Worm (Caenorhabditis elegans) whole organism, L3 larva: ENCODE results near the gene lmd-5.

Source experiments
- R02D3.7 ChIP-seq: fragments of 150-350 bp; optimal IDR thresholded peaks from 2 replicates; lab custom pipeline; 2014; ENCODE audit warnings: missing biosample characterization, missing genetic modification characterization
- ZK546.5 ChIP-seq: sonication (generic microtip); optimal IDR thresholded peaks from 2 replicates; lab custom pipeline; 2017; ENCODE audit warnings: missing biosample characterization, missing genetic modification characterization
- aly-2 ChIP-seq: fragments of 150-350 bp; optimal IDR thresholded peaks from 2 replicates; lab custom pipeline; 2014; ENCODE audit warnings: missing biosample characterization, missing genetic modification characterization
- ama-1 ChIP-seq: fragments of 150-350 bp; optimal IDR thresholded peaks from 2 replicates; lab custom pipeline; 2018
- ceh-16 ChIP-seq: sonication (generic microtip); optimal IDR thresholded peaks from 2 replicates; lab custom pipeline; 2017; ENCODE audit warnings: missing biosample characterization, missing genetic modification characterization
- ceh-28 ChIP-seq: fragments of 150-350 bp; optimal IDR thresholded peaks from 2 replicates; lab custom pipeline; 2014; ENCODE audit warnings: missing biosample characterization, missing genetic modification reagents, missing genetic modification characterization
- ceh-82 ChIP-seq: fragments of 150-350 bp; optimal IDR thresholded peaks from 2 replicates; lab custom pipeline; 2014; ENCODE audit warnings: missing biosample characterization, missing genetic modification characterization
- ceh-9 ChIP-seq: sonication (generic microtip); optimal IDR thresholded peaks from 2 replicates; lab custom pipeline; 2018; ENCODE audit warnings: missing biosample characterization, missing genetic modification characterization
- daf-12 ChIP-seq: fragments of 150-350 bp; optimal IDR thresholded peaks from 2 replicates; lab custom pipeline; 2014; ENCODE audit warnings: missing biosample characterization, missing genetic modification reagents, missing genetic modification characterization
- egl-27 ChIP-seq: sonication (generic microtip); optimal IDR thresholded peaks from 4 replicates; lab custom pipeline; 2017; ENCODE audit warnings: missing biosample characterization, missing genetic modification reagents, missing genetic modification characterization
- elt-1 ChIP-seq: fragments of 150-350 bp; optimal IDR thresholded peaks from 2 replicates; lab custom pipeline; 2014; ENCODE audit warnings: missing biosample characterization, missing genetic modification characterization
- elt-2 ChIP-seq: sonication (generic microtip); optimal IDR thresholded peaks from 2 replicates; lab custom pipeline; 2016; ENCODE audit warnings: missing genetic modification reagents, mild to moderate bottlenecking, missing genetic modification characterization, missing compliant biosample characterization
- elt-3 ChIP-seq, 3 experiments: fragments of 150-350 bp in 1 of 3; sonication (generic microtip) in 2 of 3; optimal IDR thresholded peaks; 2 replicates in 2 of 3; 4 replicates in 1 of 3; lab custom pipeline; 2014 to 2017; ENCODE audit warnings: missing biosample characterization in 3 of 3, missing genetic modification characterization in 3 of 3
- eor-1 ChIP-seq, 2 experiments: fragments of 150-350 bp; optimal IDR thresholded peaks; 2 replicates each; lab custom pipeline; 2014 to 2018; ENCODE audit warnings: missing biosample characterization in 2 of 2, missing genetic modification characterization in 2 of 2
- fkh-10 ChIP-seq: sonication (generic microtip); optimal IDR thresholded peaks from 2 replicates; lab custom pipeline; 2017; ENCODE audit warnings: missing biosample characterization, missing genetic modification reagents, missing genetic modification characterization
- fos-1 ChIP-seq: fragments of 150-350 bp; optimal IDR thresholded peaks from 2 replicates; lab custom pipeline; 2014; ENCODE audit warnings: missing biosample characterization, missing genetic modification characterization
- hmg-11 ChIP-seq: sonication (generic microtip); optimal IDR thresholded peaks from 2 replicates; lab custom pipeline; 2016; ENCODE audit warnings: missing genetic modification characterization, missing compliant biosample characterization
- jun-1 ChIP-seq: fragments of 150-350 bp; optimal IDR thresholded peaks from 2 replicates; lab custom pipeline; 2014; ENCODE audit warnings: missing biosample characterization, missing genetic modification reagents, missing genetic modification characterization
- lin-39 ChIP-seq: fragments of 150-350 bp; optimal IDR thresholded peaks from 2 replicates; lab custom pipeline; 2018; ENCODE audit warnings: missing biosample characterization, missing genetic modification reagents, missing genetic modification characterization
- lsy-12 ChIP-seq: sonication (generic microtip); optimal IDR thresholded peaks from 2 replicates; lab custom pipeline; 2016; ENCODE audit warnings: mild to moderate bottlenecking, missing genetic modification characterization, missing compliant biosample characterization
- mdl-1 ChIP-seq: fragments of 150-350 bp; optimal IDR thresholded peaks from 2 replicates; lab custom pipeline; 2014; ENCODE audit warnings: missing biosample characterization, missing genetic modification characterization
- nfya-1 ChIP-seq: sonication (generic microtip); optimal IDR thresholded peaks from 2 replicates; lab custom pipeline; 2017; ENCODE audit warnings: missing genetic modification characterization, mild to moderate bottlenecking, missing compliant biosample characterization, antibody characterized with exemption, moderate library complexity; ENCODE audit not compliant: insufficient read depth
- nhr-23 ChIP-seq: fragments of 150-350 bp; optimal IDR thresholded peaks from 2 replicates; lab custom pipeline; 2014; ENCODE audit warnings: missing biosample characterization, missing genetic modification reagents, missing genetic modification characterization
- nhr-25 ChIP-seq: sonication (generic microtip); optimal IDR thresholded peaks from 2 replicates; lab custom pipeline; 2017; ENCODE audit warnings: missing biosample characterization, missing genetic modification characterization
- nhr-28 ChIP-seq: fragments of 150-350 bp; optimal IDR thresholded peaks from 2 replicates; lab custom pipeline; 2014; ENCODE audit warnings: missing biosample characterization, missing genetic modification characterization
- nhr-43 ChIP-seq: sonication (generic microtip); optimal IDR thresholded peaks from 2 replicates; lab custom pipeline; 2016; ENCODE audit warnings: mild to moderate bottlenecking, missing genetic modification characterization, missing compliant biosample characterization; ENCODE audit not compliant: poor library complexity, severe bottlenecking
- nhr-67 ChIP-seq: fragments of 150-350 bp; optimal IDR thresholded peaks from 2 replicates; lab custom pipeline; 2014; ENCODE audit warnings: missing biosample characterization, missing genetic modification characterization
- nhr-76 ChIP-seq: fragments of 150-350 bp; sonication (generic microtip); optimal IDR thresholded peaks from 5 replicates; lab custom pipeline; 2014; ENCODE audit warnings: missing biosample characterization, missing genetic modification characterization
- nhr-77 ChIP-seq: fragments of 150-350 bp; optimal IDR thresholded peaks from 2 replicates; lab custom pipeline; 2014; ENCODE audit warnings: missing biosample characterization, missing genetic modification characterization
- pha-4 ChIP-seq: fragments of 150-350 bp; optimal IDR thresholded peaks from 2 replicates; lab custom pipeline; 2014; ENCODE audit warnings: missing biosample characterization, missing genetic modification reagents, missing genetic modification characterization
- pqm-1 ChIP-seq: fragments of 150-350 bp; optimal IDR thresholded peaks from 2 replicates; lab custom pipeline; 2017; ENCODE audit warnings: missing biosample characterization, missing genetic modification characterization, inconsistent platforms
- sea-2 ChIP-seq: fragments of 150-350 bp; sonication (generic microtip); optimal IDR thresholded peaks from 4 replicates; lab custom pipeline; 2014; ENCODE audit warnings: missing biosample characterization, missing genetic modification reagents, missing genetic modification characterization
- skn-1 ChIP-seq: fragments of 150-350 bp; optimal IDR thresholded peaks from 2 replicates; lab custom pipeline; 2014; ENCODE audit warnings: missing biosample characterization, missing genetic modification characterization
- snpc-4 ChIP-seq: fragments of 150-350 bp; optimal IDR thresholded peaks from 2 replicates; lab custom pipeline; 2014; ENCODE audit warnings: missing biosample characterization, missing genetic modification characterization
- tbx-2 ChIP-seq: sonication (generic microtip); optimal IDR thresholded peaks from 2 replicates; lab custom pipeline; 2016; ENCODE audit warnings: mild to moderate bottlenecking, missing genetic modification characterization, missing compliant biosample characterization
- unc-39 ChIP-seq: sonication (generic microtip); optimal IDR thresholded peaks from 4 replicates; lab custom pipeline; 2017; ENCODE audit warnings: missing biosample characterization, missing genetic modification characterization
- unc-62 ChIP-seq: fragments of 150-350 bp; sonication (generic microtip); optimal IDR thresholded peaks from 4 replicates; lab custom pipeline; 2014; ENCODE audit warnings: missing biosample characterization, missing genetic modification reagents, missing genetic modification characterization
- zag-1 ChIP-seq: fragments of 150-350 bp; optimal IDR thresholded peaks from 2 replicates; lab custom pipeline; 2014; ENCODE audit warnings: missing biosample characterization, missing genetic modification characterization
- ztf-11 ChIP-seq: fragments of 150-350 bp; optimal IDR thresholded peaks from 2 replicates; lab custom pipeline; 2014; ENCODE audit warnings: missing biosample characterization, missing genetic modification characterization
- ztf-4 ChIP-seq: fragments of 150-350 bp; optimal IDR thresholded peaks from 2 replicates; lab custom pipeline; 2014; ENCODE audit warnings: missing biosample characterization, missing genetic modification characterization

The lmd-5 gene

DNA sequence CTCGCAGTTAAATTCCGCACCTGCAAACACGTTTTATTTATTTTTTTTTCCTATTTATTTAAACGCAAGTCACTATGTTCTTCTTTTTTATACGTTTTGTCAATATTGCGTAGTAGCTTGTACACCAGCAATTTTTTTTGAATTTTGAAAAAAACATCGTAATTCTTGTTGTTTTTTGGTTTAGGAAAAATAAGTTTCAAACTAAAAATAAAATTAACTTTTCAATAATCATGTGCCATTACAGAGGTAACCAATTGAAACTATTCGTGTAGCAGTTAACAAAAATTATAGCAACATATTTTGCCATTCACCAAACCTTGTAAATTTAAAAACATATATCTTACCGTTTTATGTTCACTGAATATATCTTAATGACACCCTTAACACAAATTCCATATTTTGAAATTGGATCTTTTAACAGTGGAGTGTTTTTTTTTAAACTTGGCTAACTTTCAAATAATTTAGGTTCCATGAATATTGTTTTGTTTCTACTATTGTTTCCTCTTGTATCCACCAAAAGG, at the start of gene lmd-5:
Gene lmd-5, plus strand, starts transcription at position 471 of the 521 bp plus-strand sequence.
- TF ChIP-seq pha-4 (tag; lab: Kevin White, UChicago), result peak; percentile 63
- TF ChIP-seq ceh-9 (tag; lab: Kevin White, UChicago), result no peak

DNA sequence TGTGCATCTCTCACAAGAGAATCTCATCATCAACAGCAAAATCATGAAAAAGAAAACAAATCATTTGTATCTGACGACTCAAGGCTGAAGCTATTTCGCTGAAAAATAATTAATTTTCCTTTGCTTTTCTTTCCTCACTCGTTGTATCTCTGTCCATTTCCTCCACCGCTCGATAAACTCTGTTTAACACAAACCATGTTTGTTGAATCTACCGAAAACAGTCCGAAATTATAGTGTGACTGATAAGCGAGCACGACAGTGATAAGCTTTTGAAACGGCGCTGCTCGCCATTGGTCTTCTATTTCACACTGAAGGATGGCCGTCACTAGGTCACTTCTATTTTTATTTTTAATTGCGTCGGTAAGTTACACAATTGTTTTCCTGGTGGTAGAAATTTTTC, 47.8 kb upstream of the lmd-5 start, which contains the start of gene npa-1:
Gene npa-1, plus strand, starts transcription at position 142 of the 400 bp plus-strand sequence.
- peak; percentile 63 for TF ChIP-seq pqm-1 (tag; lab: Kevin White, UChicago)
- TF ChIP-seq elt-2, result peak; percentile 48
- no peak for TF ChIP-seq hmg-11

DNA sequence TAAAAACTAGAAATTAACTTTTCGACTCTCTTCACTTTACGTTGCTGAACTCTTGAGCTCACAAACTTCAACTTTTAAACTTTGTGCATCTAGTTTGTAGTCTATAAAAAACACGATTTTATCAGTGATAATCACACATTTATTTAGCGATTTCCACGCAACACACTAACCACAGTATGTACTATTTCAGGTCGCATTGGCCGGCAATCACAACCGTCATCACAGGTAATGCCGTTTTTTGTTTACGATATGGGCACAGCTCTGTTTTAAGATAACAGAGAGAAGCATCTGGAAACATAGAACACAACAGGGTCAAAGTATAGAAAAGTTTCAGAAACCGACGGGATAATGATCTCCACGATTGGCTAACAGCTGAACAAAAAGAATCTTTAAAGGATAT, 47.3 kb upstream of the lmd-5 start:
- TF ChIP-seq pha-4 (tag; lab: Kevin White, UChicago), result peak; percentile 51
- TF ChIP-seq pqm-1 (tag; lab: Kevin White, UChicago), result peak; percentile 76
- TF ChIP-seq sea-2 (GFP tag; lab: Kevin White, UChicago), result no peak
- TF ChIP-seq elt-2, result peak; percentile 88

- TF ChIP-seq ceh-82 (no peak), mdl-1 (tag; lab: Kevin White, UChicago) (no peak), daf-12 (tag; lab: Kevin White, UChicago) (no peak), R02D3.7 (tag; lab: Kevin White, UChicago) (no peak), skn-1 (tag; lab: Kevin White, UChicago) (no peak), ceh-28 (tag; lab: Kevin White, UChicago) (no peak), sea-2 (GFP tag; lab: Kevin White, UChicago) (no peak), nhr-43 (tag; lab: Kevin White, UChicago) (no peak), elt-3 (tag; optimal IDR thresholded peaks at IDR 0.05; lab: Kevin White, UChicago) (no peak), tbx-2 (tag; lab: Kevin White, UChicago) (no peak), unc-39 (tag; lab: Kevin White, UChicago) (no peak), lsy-12 (tag; lab: Kevin White, UChicago) (no peak), unc-62 (GFP tag; lab: Kevin White, UChicago) (no peak), snpc-4 (tag; lab: Kevin White, UChicago) (no peak), ZK546.5 (tag; lab: Kevin White, UChicago) (no peak), nhr-23 (tag; lab: Kevin White, UChicago) (no peak), nhr-76 (no peak), fkh-10 (GFP tag; lab: Kevin White, UChicago) (no peak), ztf-4 (tag; lab: Kevin White, UChicago) (no peak)
Observed at ce11 chrV:7078765-7079164, 44.7 kb upstream of the lmd-5 start.

DNA sequence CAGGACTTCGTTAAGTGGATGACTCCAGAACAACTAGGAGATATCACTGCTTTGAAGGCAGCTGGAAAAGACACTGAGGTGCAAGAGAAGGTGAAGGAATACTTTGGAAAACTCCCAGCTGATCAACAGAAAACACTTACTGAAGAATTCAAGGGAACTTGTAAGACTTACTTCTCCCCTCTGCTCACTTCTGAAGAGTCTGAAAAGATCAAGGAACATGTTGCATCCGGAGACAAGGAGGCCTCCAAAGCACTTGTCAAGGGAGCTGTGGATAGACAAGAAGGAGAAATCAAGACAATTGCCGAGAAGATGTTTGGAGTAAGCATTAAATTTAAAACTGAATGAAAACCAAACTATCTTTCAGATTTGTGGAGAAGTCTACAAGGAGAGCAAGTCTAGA, 44.1 kb upstream of the lmd-5 start:
- TF ChIP-seq ztf-11 (tag; lab: Kevin White, UChicago), result no peak
- TF ChIP-seq nhr-28 (tag; lab: Kevin White, UChicago), result no peak
- no peak for TF ChIP-seq nfya-1
- no peak for TF ChIP-seq nhr-25 (tag; lab: Kevin White, UChicago)
- TF ChIP-seq nhr-23 (tag; lab: Kevin White, UChicago), result no peak
- no peak for TF ChIP-seq nhr-67 (tag; lab: Kevin White, UChicago)

ce11 chrV:7084612-7085139, 38.8 kb upstream of the lmd-5 start, which contains the start of gene mys-1:
Gene mys-1, minus strand, starts transcription at chrV:7084662.
- TF ChIP-seq lsy-12 (tag; lab: Kevin White, UChicago) (no peak), snpc-4 (tag; lab: Kevin White, UChicago) (peak; percentile 57), hmg-11 (peak; percentile 65), nhr-77 (tag; lab: Kevin White, UChicago) (no peak), ZK546.5 (tag; lab: Kevin White, UChicago) (no peak), mdl-1 (tag; lab: Kevin White, UChicago) (no peak), nhr-25 (tag; lab: Kevin White, UChicago) (no peak), egl-27 (tag; lab: Kevin White, UChicago) (no peak), unc-62 (GFP tag; lab: Kevin White, UChicago) (no peak), ceh-16 (no peak), elt-1 (tag; lab: Kevin White, UChicago) (no peak), fos-1 (tag; lab: Kevin White, UChicago) (no peak), nhr-67 (tag; lab: Kevin White, UChicago) (no peak), pqm-1 (tag; lab: Kevin White, UChicago) (no peak), elt-2 (no peak), fkh-10 (GFP tag; lab: Kevin White, UChicago) (no peak), nhr-76 (no peak), jun-1 (tag; lab: Kevin White, UChicago) (no peak), lin-39 (peak; percentile 5), nhr-28 (tag; lab: Kevin White, UChicago) (no peak), aly-2 (tag; lab: Kevin White, UChicago) (no peak), unc-39 (tag; lab: Kevin White, UChicago) (no peak), eor-1 (tag; optimal IDR thresholded peaks at IDR 0.05; lab: Kevin White, UChicago) (no peak), nfya-1 (peak; percentile 49), nhr-23 (tag; lab: Kevin White, UChicago) (peak; percentile 64), ama-1 (lab: Kevin White, UChicago) (no peak), ceh-28 (tag; lab: Kevin White, UChicago) (no peak), pha-4 (tag; lab: Kevin White, UChicago) (peak; percentile 50), zag-1 (tag; lab: Kevin White, UChicago) (no peak)
